Fruit fly (Drosophila melanogaster) whole organism, embryonic: ENCODE results near the gene Rbcn-3B.

ENCODE experiments used
- Atf3 ChIP-seq: fragments of 200-800 bp; sonication (Bioruptor generic); optimal IDR thresholded peaks from 3 replicates; lab custom pipeline; 2016; ENCODE audit warnings: missing biosample characterization, missing genetic modification characterization
- B-H1 ChIP-seq: fragments of 200-800 bp; sonication (Bioruptor generic); IDR thresholded peaks from 3 replicates; pipeline ENCODE4 v1.3.6; 2022; ENCODE audit warnings: missing biosample characterization, missing genetic modification characterization
- CG10147 ChIP-seq: fragments of 200-800 bp; sonication (Bioruptor generic); optimal IDR thresholded peaks from 2 replicates; lab custom pipeline; 2019; ENCODE audit warnings: missing biosample characterization, mild to moderate bottlenecking, missing genetic modification characterization, moderate library complexity
- CG12104 ChIP-seq: fragments of 200-800 bp; sonication (Bioruptor generic); optimal IDR thresholded peaks from 3 replicates; lab custom pipeline; 2016; ENCODE audit warnings: missing biosample characterization, missing genetic modification characterization
- CG14667 ChIP-seq: fragments of 200-800 bp; sonication (Bioruptor generic); IDR thresholded peaks from 2 replicates; pipeline ENCODE4 v1.3.6; 2022; ENCODE audit warnings: missing biosample characterization, missing genetic modification characterization
- CG14710 ChIP-seq: fragments of 200-800 bp; sonication (Bioruptor generic); optimal IDR thresholded peaks from 3 replicates; lab custom pipeline; 2019; ENCODE audit warnings: missing biosample characterization, mild to moderate bottlenecking, missing genetic modification characterization, moderate library complexity
- CG14965 ChIP-seq: fragments of 200-800 bp; sonication (Bioruptor generic); optimal IDR thresholded peaks from 2 replicates; lab custom pipeline; 2016; ENCODE audit warnings: missing biosample characterization, missing genetic modification characterization, borderline replicate concordance
- CG17802 ChIP-seq: fragments of 200-800 bp; sonication (Bioruptor generic); optimal IDR thresholded peaks from 2 replicates; lab custom pipeline; 2018; ENCODE audit warnings: missing biosample characterization, mild to moderate bottlenecking, missing genetic modification characterization, moderate library complexity
- CG3065 ChIP-seq: fragments of 200-800 bp; sonication (Bioruptor generic); optimal IDR thresholded peaks from 2 replicates; lab custom pipeline; 2016; ENCODE audit warnings: missing biosample characterization, missing genetic modification characterization
- CG43689 ChIP-seq: fragments of 200-800 bp; sonication (Bioruptor generic); IDR thresholded peaks from 2 replicates; pipeline ENCODE4 v1.3.6; 2022; ENCODE audit warnings: missing biosample characterization, missing genetic modification characterization
- CG4424 ChIP-seq: fragments of 200-800 bp; sonication (Bioruptor generic); optimal IDR thresholded peaks from 3 replicates; lab custom pipeline; 2016; ENCODE audit warnings: missing biosample characterization, missing genetic modification characterization
- CG4730 ChIP-seq: fragments of 200-800 bp; sonication (Bioruptor generic); IDR thresholded peaks from 2 replicates; pipeline ENCODE4 v1.3.6; 2022; ENCODE audit warnings: missing biosample characterization, missing genetic modification characterization
- CG5245 ChIP-seq: fragments of 200-800 bp; sonication (Bioruptor generic); optimal IDR thresholded peaks from 3 replicates; lab custom pipeline; 2016; ENCODE audit warnings: missing biosample characterization, missing genetic modification characterization
- CG6654 ChIP-seq: fragments of 200-800 bp; sonication (Bioruptor generic); optimal IDR thresholded peaks from 2 replicates; lab custom pipeline; 2017; ENCODE audit warnings: missing biosample characterization, mild to moderate bottlenecking, missing genetic modification characterization
- CG6683 ChIP-seq: fragments of 200-800 bp; sonication (Bioruptor generic); optimal IDR thresholded peaks from 2 replicates; lab custom pipeline; 2017; ENCODE audit warnings: missing biosample characterization, mild to moderate bottlenecking, missing genetic modification characterization, missing genetic modification reagents
- CG8281 ChIP-seq: fragments of 200-800 bp; sonication (Bioruptor generic); optimal IDR thresholded peaks from 2 replicates; lab custom pipeline; 2018; ENCODE audit warnings: missing biosample characterization, mild to moderate bottlenecking, missing genetic modification characterization, moderate library complexity
- CG9817 ChIP-seq: fragments of 200-800 bp; sonication (Bioruptor generic); optimal IDR thresholded peaks from 2 replicates; lab custom pipeline; 2018; ENCODE audit warnings: missing biosample characterization, mild to moderate bottlenecking, missing genetic modification characterization, moderate library complexity
- Chrac-16 ChIP-seq: fragments of 200-800 bp; sonication (Bioruptor generic); optimal IDR thresholded peaks from 3 replicates; lab custom pipeline; 2016; ENCODE audit warnings: missing biosample characterization, missing genetic modification characterization
- CoRest ChIP-seq: fragments of 200-800 bp; sonication (Bioruptor generic); optimal IDR thresholded peaks from 3 replicates; lab custom pipeline; 2018; ENCODE audit warnings: missing biosample characterization, mild to moderate bottlenecking, missing genetic modification characterization, moderate library complexity
- Doc3 ChIP-seq: fragments of 200-800 bp; sonication (Bioruptor generic); IDR thresholded peaks from 3 replicates; pipeline ENCODE4 v1.3.6; 2022; ENCODE audit warnings: missing biosample characterization, missing genetic modification characterization; ENCODE audit not compliant: partially characterized antibody
- Fer3 ChIP-seq: fragments of 200-800 bp; sonication (Bioruptor generic); optimal IDR thresholded peaks from 2 replicates; lab custom pipeline; 2018; ENCODE audit warnings: missing biosample characterization, mild to moderate bottlenecking, missing genetic modification characterization, moderate library complexity
- HmgZ ChIP-seq: fragments of 200-800 bp; sonication (Bioruptor generic); optimal IDR thresholded peaks from 2 replicates; lab custom pipeline; 2018; ENCODE audit warnings: missing biosample characterization, mild to moderate bottlenecking, missing genetic modification characterization
- Hr3 ChIP-seq: fragments of 200-800 bp; sonication (Bioruptor generic); optimal IDR thresholded peaks from 3 replicates; lab custom pipeline; 2016; ENCODE audit warnings: missing biosample characterization, missing genetic modification characterization
- Jarid2 ChIP-seq: fragments of 200-800 bp; sonication (Bioruptor generic); optimal IDR thresholded peaks from 3 replicates; lab custom pipeline; 2017; ENCODE audit warnings: mild to moderate bottlenecking, missing biosample characterization, missing genetic modification reagents, missing genetic modification characterization
- MESR4 ChIP-seq: fragments of 200-800 bp; sonication (Bioruptor generic); optimal IDR thresholded peaks from 2 replicates; lab custom pipeline; 2018; ENCODE audit warnings: missing biosample characterization, mild to moderate bottlenecking, missing genetic modification characterization, moderate library complexity
- Med ChIP-seq: fragments of 200-800 bp; sonication (Bioruptor generic); peaks from one replicate; lab custom pipeline; 2016; ENCODE audit warnings: missing biosample characterization, missing genetic modification characterization, mild to moderate bottlenecking, inconsistent platforms, moderate library complexity
- Pdp1 ChIP-seq, 2 experiments: fragments of 200-800 bp; sonication (Bioruptor generic); optimal IDR thresholded peaks; 3 replicates each; lab custom pipeline; 2016; ENCODE audit warnings: missing biosample characterization in 2 of 2, missing genetic modification characterization in 2 of 2, mild to moderate bottlenecking in 1 of 2, moderate library complexity in 1 of 2
- TFAM ChIP-seq: fragments of 200-800 bp; sonication (Bioruptor generic); optimal IDR thresholded peaks from 2 replicates; lab custom pipeline; 2017; ENCODE audit warnings: missing biosample characterization, missing genetic modification characterization, inconsistent platforms
- Xbp1 ChIP-seq: fragments of 200-800 bp; sonication (Bioruptor generic); optimal IDR thresholded peaks from 3 replicates; lab custom pipeline; 2016; ENCODE audit warnings: missing biosample characterization, mild to moderate bottlenecking, missing genetic modification characterization
- ato ChIP-seq: fragments of 200-800 bp; sonication (Bioruptor generic); IDR thresholded peaks from 2 replicates; pipeline ENCODE4 v1.3.6; 2022; ENCODE audit warnings: missing biosample characterization, missing genetic modification characterization; ENCODE audit not compliant: partially characterized antibody
- bab2 ChIP-seq: fragments of 200-800 bp; sonication (Bioruptor generic); optimal IDR thresholded peaks from 2 replicates; lab custom pipeline; 2016; ENCODE audit warnings: missing biosample characterization, missing genetic modification characterization
- bbx ChIP-seq: fragments of 200-800 bp; sonication (Bioruptor generic); IDR thresholded peaks from 2 replicates; pipeline ENCODE4 v1.3.6; 2022; ENCODE audit warnings: missing biosample characterization, missing genetic modification characterization; ENCODE audit not compliant: partially characterized antibody
- chinmo ChIP-seq: fragments of 200-800 bp; sonication (Bioruptor generic); IDR thresholded peaks from 4 replicates; pipeline ENCODE4 v1.3.6; 2022; ENCODE audit warnings: missing biosample characterization, missing genetic modification characterization; ENCODE audit not compliant: partially characterized antibody
- ci ChIP-seq: fragments of 200-800 bp; sonication (Bioruptor generic); IDR thresholded peaks from 3 replicates; pipeline ENCODE4 v1.3.6; 2022; ENCODE audit warnings: missing biosample characterization, missing genetic modification characterization
- fu2 ChIP-seq: fragments of 200-800 bp; sonication (Bioruptor generic); optimal IDR thresholded peaks from 2 replicates; lab custom pipeline; 2016; ENCODE audit warnings: missing biosample characterization, missing genetic modification characterization
- lilli ChIP-seq: fragments of 200-800 bp; sonication (Bioruptor generic); optimal IDR thresholded peaks from 3 replicates; lab custom pipeline; 2016; ENCODE audit warnings: missing biosample characterization, missing genetic modification characterization
- mld ChIP-seq: fragments of 200-800 bp; sonication (Bioruptor generic); IDR thresholded peaks from 3 replicates; pipeline ENCODE4 v1.3.6; 2022; ENCODE audit warnings: missing biosample characterization, missing genetic modification characterization; ENCODE audit not compliant: partially characterized antibody
- nau ChIP-seq: fragments of 200-800 bp; sonication (Bioruptor generic); optimal IDR thresholded peaks from 3 replicates; lab custom pipeline; 2017; ENCODE audit warnings: missing biosample characterization, mild to moderate bottlenecking, missing genetic modification characterization, missing genetic modification reagents
- pita ChIP-seq: fragments of 200-800 bp; sonication (Bioruptor generic); optimal IDR thresholded peaks from 2 replicates; lab custom pipeline; 2017; ENCODE audit warnings: missing biosample characterization, mild to moderate bottlenecking, missing genetic modification characterization
- rib ChIP-seq: fragments of 200-800 bp; sonication (Bioruptor generic); IDR thresholded peaks from 2 replicates; pipeline ENCODE4 v1.3.6; 2022; ENCODE audit warnings: missing biosample characterization, missing genetic modification characterization
- sc ChIP-seq, 3 experiments: fragments of >200 bp in 2 of 3; fragments of 200-800 bp in 1 of 3; sonication (Bioruptor generic) in 1 of 3; optimal IDR thresholded peaks; 2 replicates in 2 of 3; 3 replicates in 1 of 3; lab custom pipeline; 2017; ENCODE audit warnings: mild to moderate bottlenecking in 1 of 3, missing biosample characterization in 1 of 3, missing genetic modification characterization in 1 of 3, missing genetic modification reagents in 1 of 3
- scrt ChIP-seq: fragments of 200-800 bp; sonication (Bioruptor generic); optimal IDR thresholded peaks from 2 replicates; lab custom pipeline; 2018; ENCODE audit warnings: missing biosample characterization, mild to moderate bottlenecking, missing genetic modification characterization, moderate library complexity
- slbo ChIP-seq: fragments of 200-800 bp; sonication (Bioruptor generic); IDR thresholded peaks from 2 replicates; pipeline ENCODE4 v1.3.6; 2022; ENCODE audit warnings: missing biosample characterization, missing genetic modification characterization
- slou ChIP-seq: fragments of 200-800 bp; sonication (Bioruptor generic); optimal IDR thresholded peaks from 3 replicates; lab custom pipeline; 2016; ENCODE audit warnings: missing biosample characterization, missing genetic modification characterization
- sr ChIP-seq: fragments of 200-800 bp; sonication (Bioruptor generic); IDR thresholded peaks from 3 replicates; pipeline ENCODE4 v1.3.6; 2022; ENCODE audit warnings: missing biosample characterization, missing genetic modification characterization
- tap ChIP-seq: fragments of 200-800 bp; optimal IDR thresholded peaks from 3 replicates; lab custom pipeline; 2019; ENCODE audit warnings: missing biosample characterization, mild to moderate bottlenecking, missing genetic modification characterization, moderate library complexity
- tio ChIP-seq: fragments of 200-800 bp; sonication (Bioruptor generic); optimal IDR thresholded peaks from 2 replicates; lab custom pipeline; 2017; ENCODE audit warnings: missing biosample characterization, missing genetic modification characterization, inconsistent platforms
- zen ChIP-seq: fragments of 200-800 bp; sonication (Bioruptor generic); optimal IDR thresholded peaks from 3 replicates; lab custom pipeline; 2018; ENCODE audit warnings: missing biosample characterization, mild to moderate bottlenecking, missing genetic modification characterization, moderate library complexity

The Rbcn-3B gene

dm6 chrX:1947178-1947872 is 38.6 kb downstream of the Rbcn-3B start (continued):
- peak; percentile 87 for TF ChIP-seq sr
- peak; percentile 96 for TF ChIP-seq CoRest
- peak; percentile 87 for TF ChIP-seq CG6654 (GFP tag; lab: Kevin White, UChicago)
- peak; percentile 91 for TF ChIP-seq CG10147
- peak; percentile 77 for TF ChIP-seq CG14965 (GFP tag; lab: Kevin White, UChicago)
- peak; percentile 94 for TF ChIP-seq CG14667
- peak; percentile 96 for TF ChIP-seq Xbp1 (GFP tag; lab: Kevin White, UChicago)
- TF ChIP-seq pita (GFP tag; lab: Kevin White, UChicago), result no peak
- peak; percentile 90 for TF ChIP-seq Hr3 (GFP tag; lab: Kevin White, UChicago)
- peak; percentile 84 for TF ChIP-seq CG6683 (GFP tag; lab: Kevin White, UChicago)
- peak; percentile 62 for TF ChIP-seq Jarid2 (GFP tag; lab: Kevin White, UChicago)
- TF ChIP-seq rib (GFP tag; lab: Robert Waterston, UW), result peak; percentile 73
- peak; percentile 99 for TF ChIP-seq ci
- TF ChIP-seq sc (optimal IDR thresholded peaks at IDR 0.05; lab: Kevin White, UChicago), result no peak
- peak; percentile 98 for TF ChIP-seq sc (GFP tag; optimal IDR thresholded peaks at IDR 0.05; lab: Kevin White, UChicago)
- TF ChIP-seq slou, result peak; percentile 75
- TF ChIP-seq zen, result peak; percentile 98
- TF ChIP-seq Doc3, result no peak
- peak; percentile 95 for TF ChIP-seq bab2 (GFP tag; lab: Kevin White, UChicago)
- TF ChIP-seq Fer3 (tag; lab: Kevin White, UChicago), result peak; percentile 91
- peak; percentile 75 for TF ChIP-seq fu2 (GFP tag; lab: Kevin White, UChicago)
- peak; percentile 64 for TF ChIP-seq MESR4
- peak; percentile 96 for TF ChIP-seq Chrac-16 (GFP tag; lab: Kevin White, UChicago)
- peak; percentile 93 for TF ChIP-seq nau (GFP tag; lab: Kevin White, UChicago)
- peak; percentile 89 for TF ChIP-seq CG9817
- peak; percentile 97 for TF ChIP-seq tap (tag; lab: Kevin White, UChicago)
- no peak for TF ChIP-seq bbx (GFP tag; lab: Robert Waterston, UW)
- TF ChIP-seq slbo (GFP tag; lab: Robert Waterston, UW), result peak; percentile 90
- peak; percentile 89 for TF ChIP-seq CG4730 (GFP tag; lab: Robert Waterston, UW)
- TF ChIP-seq TFAM (GFP tag; lab: Kevin White, UChicago), result peak; percentile 92
- peak; percentile 87 for TF ChIP-seq CG43689 (GFP tag; lab: Robert Waterston, UW)
- peak; percentile 89 for TF ChIP-seq CG17802 (tag; lab: Kevin White, UChicago)
- TF ChIP-seq CG3065 (GFP tag; lab: Kevin White, UChicago), result peak; percentile 85
- peak; percentile 91 for TF ChIP-seq CG12104 (GFP tag; lab: Kevin White, UChicago)
- TF ChIP-seq CG5245 (GFP tag; lab: Kevin White, UChicago), result peak; percentile 97
- TF ChIP-seq CG4424 (GFP tag; lab: Kevin White, UChicago), result peak; percentile 98
- peak; percentile 95 for TF ChIP-seq Atf3 (GFP tag; lab: Kevin White, UChicago)
- TF ChIP-seq chinmo (GFP tag; lab: Robert Waterston, UW), result peak; percentile 79; the same call in 2 of the 4 replicates
- peak; percentile 85 for TF ChIP-seq CG8281
- peak; percentile 88 for TF ChIP-seq scrt (GFP tag; lab: Kevin White, UChicago)
- TF ChIP-seq Med (GFP tag; lab: Kevin White, UChicago), result peak; percentile 99
- no peak for TF ChIP-seq ato
- TF ChIP-seq mld, result no peak
- peak in 1 of 2 experiments; percentile 95 for TF ChIP-seq Pdp1 (GFP tag; optimal IDR thresholded peaks at IDR 0.05; lab: Kevin White, UChicago)
- peak; percentile 91 for TF ChIP-seq HmgZ (tag; lab: Kevin White, UChicago)
- TF ChIP-seq tio (GFP tag; lab: Kevin White, UChicago), result peak; percentile 94
- peak; percentile 98 for TF ChIP-seq CG14710 (tag; lab: Kevin White, UChicago)
- peak; percentile 94 for TF ChIP-seq lilli
- peak; percentile 92 for TF ChIP-seq B-H1 (GFP tag; lab: Robert Waterston, UW)
